Fruit fly (Drosophila melanogaster) whole organism, prepupa: Measurements from ENCODE around the gene dtn.

Experiments used
- CG10669 ChIP-seq: fragments of 200-800 bp; sonication (Bioruptor generic); optimal IDR thresholded peaks from 3 replicates; lab custom pipeline; 2018; ENCODE audit warnings: missing biosample characterization, mild to moderate bottlenecking, missing genetic modification characterization, moderate library complexity
- CG15336 ChIP-seq: fragments of 200-800 bp; sonication (Bioruptor generic); IDR thresholded peaks from 2 replicates; pipeline ENCODE4 v1.3.6; 2022; ENCODE audit warnings: missing biosample characterization, missing genetic modification characterization
- CG1621 ChIP-seq: fragments of 200-800 bp; sonication (Bioruptor generic); optimal IDR thresholded peaks from 3 replicates; lab custom pipeline; 2018; ENCODE audit warnings: missing biosample characterization, mild to moderate bottlenecking, missing genetic modification characterization
- CG16779 ChIP-seq: fragments of 200-800 bp; sonication (Bioruptor generic); optimal IDR thresholded peaks from 3 replicates; lab custom pipeline; 2017; ENCODE audit warnings: missing biosample characterization, mild to moderate bottlenecking, missing genetic modification characterization
- CG6163 ChIP-seq: fragments of 200-800 bp; sonication (Bioruptor generic); IDR thresholded peaks from 3 replicates; pipeline ENCODE4 v1.3.6; 2022; ENCODE audit warnings: missing biosample characterization, missing genetic modification characterization
- CG6854 ChIP-seq: fragments of 200-800 bp; sonication (Bioruptor generic); optimal IDR thresholded peaks from 2 replicates; lab custom pipeline; 2017; ENCODE audit warnings: missing biosample characterization, mild to moderate bottlenecking, missing genetic modification characterization
- Hr39 ChIP-seq: fragments of 200-800 bp; sonication (Bioruptor generic); optimal IDR thresholded peaks from 2 replicates; lab custom pipeline; 2016; ENCODE audit warnings: missing biosample characterization, missing genetic modification characterization
- Smox ChIP-seq: fragments of 200-800 bp; sonication (Bioruptor generic); optimal IDR thresholded peaks from 3 replicates; lab custom pipeline; 2016; ENCODE audit warnings: missing biosample characterization, missing genetic modification characterization
- Sox15 ChIP-seq: fragments of 200-800 bp; sonication (Bioruptor generic); optimal IDR thresholded peaks from 3 replicates; lab custom pipeline; 2016; ENCODE audit warnings: missing biosample characterization, missing genetic modification characterization
- acj6 ChIP-seq: fragments of 200-800 bp; sonication (Bioruptor generic); optimal IDR thresholded peaks from 3 replicates; lab custom pipeline; 2016; ENCODE audit warnings: missing biosample characterization, missing genetic modification characterization
- net ChIP-seq: fragments of 200-800 bp; sonication (Bioruptor generic); optimal IDR thresholded peaks from 3 replicates; lab custom pipeline; 2016; ENCODE audit warnings: missing biosample characterization, missing genetic modification characterization
- salr ChIP-seq, 2 experiments: fragments of 200-800 bp; sonication (Bioruptor generic); optimal IDR thresholded peaks; 3 replicates each; lab custom pipeline; 2016 to 2018; ENCODE audit warnings: missing biosample characterization in 2 of 2, missing genetic modification characterization in 2 of 2, mild to moderate bottlenecking in 1 of 2
- ss ChIP-seq, 2 experiments: fragments of 200-800 bp; sonication (Bioruptor generic); optimal IDR thresholded peaks; 2 replicates in 1 of 2; 3 replicates in 1 of 2; lab custom pipeline; 2017 to 2018; ENCODE audit warnings: mild to moderate bottlenecking in 2 of 2, missing biosample characterization in 2 of 2, missing genetic modification characterization in 2 of 2, moderate library complexity in 1 of 2

- no peak for TF ChIP-seq CG6163 (GFP tag; lab: Robert Waterston, UW)
- 0 out of 2 replicates have a peak, but pooled peaks have one; percentile 27 for TF ChIP-seq CG15336
- TF ChIP-seq CG6854 (GFP tag; lab: Kevin White, UChicago), result no peak
- no peak for TF ChIP-seq Sox15 (GFP tag; lab: Kevin White, UChicago)
- no peak for TF ChIP-seq salr (GFP tag; optimal IDR thresholded peaks at IDR 0.05; lab: Kevin White, UChicago)
- TF ChIP-seq acj6 (GFP tag; lab: Kevin White, UChicago), result no peak
- TF ChIP-seq ss (GFP tag; optimal IDR thresholded peaks at IDR 0.05; lab: Kevin White, UChicago), result no peak
- no peak for TF ChIP-seq Hr39 (GFP tag; lab: Kevin White, UChicago)
- TF ChIP-seq net, result no peak
- no peak for TF ChIP-seq CG10669 (GFP tag; lab: Kevin White, UChicago)
- no peak for TF ChIP-seq CG16779 (tag; lab: Kevin White, UChicago)
- TF ChIP-seq Smox, result no peak
- TF ChIP-seq CG1621, result peak; percentile 12
These were observed 51.1 kb downstream of the dtn start, which contains the start of gene CG3566 for dm6 chrX:6276590-6276989.
